Worm (Caenorhabditis elegans) whole organism, early embryonic: Measurements from ENCODE around the gene hsp-16.41.

Source experiments
- ceh-36 ChIP-seq: sonication (generic microtip); optimal IDR thresholded peaks from 2 replicates; lab custom pipeline; 2016; ENCODE audit warnings: missing genetic modification characterization, inconsistent platforms, missing compliant biosample characterization
- ets-7 ChIP-seq: sonication (generic microtip); optimal IDR thresholded peaks from 2 replicates; lab custom pipeline; 2016; ENCODE audit warnings: missing genotype, missing genetic modification characterization, missing compliant biosample characterization
- hnd-1 ChIP-seq: sonication (generic microtip); optimal IDR thresholded peaks from 2 replicates; lab custom pipeline; 2016; ENCODE audit warnings: missing genetic modification characterization, missing compliant biosample characterization
- sea-1 ChIP-seq: fragments of 200-800 bp; sonication (Bioruptor generic); conservative IDR thresholded peaks from 2 replicates; pipeline ENCODE4 v1.3.6; 2022; ENCODE audit warnings: missing genetic modification characterization, missing compliant biosample characterization
- tra-4 ChIP-seq: sonication (generic microtip); optimal IDR thresholded peaks from 2 replicates; lab custom pipeline; 2017; ENCODE audit warnings: missing genetic modification characterization, missing compliant biosample characterization

DNA sequence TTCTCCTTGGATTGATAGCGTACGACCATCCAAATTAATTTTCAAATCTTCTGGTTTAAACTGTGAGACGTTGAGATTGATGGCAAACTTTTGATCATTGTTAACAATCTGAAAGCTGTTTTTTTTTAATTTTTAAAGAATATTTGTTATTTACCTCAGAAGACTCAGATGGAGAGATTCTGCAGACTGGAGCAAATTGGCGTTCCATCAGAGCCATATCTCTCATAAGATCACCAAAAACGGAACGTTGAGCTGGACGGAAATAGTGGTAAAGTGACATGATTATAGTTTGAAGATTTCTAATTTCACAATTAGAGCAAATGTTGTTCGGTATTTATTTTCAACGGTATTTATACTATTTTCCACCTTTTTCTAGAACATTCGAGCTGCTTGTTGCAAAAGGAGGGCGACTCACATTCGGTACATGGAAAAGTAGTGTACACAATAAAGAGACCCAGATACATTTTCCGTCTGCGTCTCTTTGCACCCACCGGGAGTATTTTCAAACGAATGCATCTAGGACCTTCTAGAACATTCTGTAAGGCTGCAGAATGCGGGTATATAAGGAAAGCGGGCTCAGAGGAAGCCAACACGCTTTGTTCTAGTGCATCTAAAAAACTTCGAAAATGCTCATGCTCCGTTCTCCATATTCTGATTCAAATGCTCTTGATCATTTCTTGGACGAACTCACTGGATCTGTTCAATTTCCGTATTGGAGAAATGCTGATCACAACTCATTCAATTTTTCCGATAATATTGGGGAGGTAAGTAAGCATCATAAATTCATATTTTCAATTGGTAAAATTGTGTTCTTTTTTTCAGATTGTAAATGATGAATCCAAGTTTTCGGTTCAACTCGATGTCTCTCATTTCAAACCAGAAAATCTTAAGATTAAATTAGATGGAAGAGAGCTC is at the start of gene hsp-16.41, which contains the start of gene hsp-16.2:
- TF ChIP-seq sea-1 (GFP tag; lab: Robert Waterston, UW) (no peak), ceh-36 (no peak), hnd-1 (tag; lab: Kevin White, UChicago) (no peak), tra-4 (tag; lab: Kevin White, UChicago) (no peak), ets-7 (tag; lab: Kevin White, UChicago) (no peak)
